Worm (Caenorhabditis elegans): ENCODE results near the gene F41E6.8.

- TF ChIP-seq ces-1 (GFP tag; optimal IDR thresholded peaks at IDR 0.05) (no peak), pqm-1 (tag; optimal IDR thresholded peaks at IDR 0.05) (no peak), nhr-77 (tag; optimal IDR thresholded peaks at IDR 0.05) (no peak), nhr-237 (tag; optimal IDR thresholded peaks at IDR 0.05) (no peak), saeg-2 (GFP tag; IDR thresholded peaks at IDR 0.05) (no peak), R02D3.7 (tag; optimal IDR thresholded peaks at IDR 0.05) (no peak), lsy-2 (tag; optimal IDR thresholded peaks at IDR 0.05) (no peak)
Measured at ce11 chrV:8580961-8581360, 20.4 kb downstream of the F41E6.8 start, which contains the start of gene C10B5.1.
